Worm (Caenorhabditis elegans): Measurements from ENCODE around the gene F39F10.5.

DNA sequence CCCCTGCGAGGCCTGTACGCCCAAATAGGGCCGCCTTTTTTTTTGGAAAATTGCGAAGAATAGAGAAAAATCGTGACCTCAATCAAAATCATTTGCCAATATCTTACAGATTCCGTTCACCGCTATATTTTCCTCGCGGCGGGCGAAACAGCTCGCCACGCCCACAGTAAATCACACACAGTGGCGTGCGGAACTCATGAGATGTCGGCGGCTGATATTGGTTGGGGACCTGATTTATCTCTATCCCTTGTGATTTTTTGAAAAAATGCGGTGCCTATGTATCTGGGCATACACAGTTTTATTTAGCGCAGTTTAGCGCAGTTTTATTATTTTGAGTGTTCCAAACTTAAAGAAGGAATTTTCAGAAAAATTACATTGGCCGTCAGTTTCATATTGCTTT lies 11.8 kb upstream of the F39F10.5 start:
- TF ChIP-seq snpc-4 (tag; optimal IDR thresholded peaks at IDR 0.05) (peak; percentile 87), elt-3 (tag; optimal IDR thresholded peaks at IDR 0.05) (no peak), ama-1 (optimal IDR thresholded peaks at IDR 0.05) (no peak), zag-1 (tag; optimal IDR thresholded peaks at IDR 0.05) (no peak), egl-27 (tag; optimal IDR thresholded peaks at IDR 0.05) (no peak)
